Worm (Caenorhabditis elegans): ENCODE measurements around the gene ugt-58.

Gene ugt-58

DNA sequence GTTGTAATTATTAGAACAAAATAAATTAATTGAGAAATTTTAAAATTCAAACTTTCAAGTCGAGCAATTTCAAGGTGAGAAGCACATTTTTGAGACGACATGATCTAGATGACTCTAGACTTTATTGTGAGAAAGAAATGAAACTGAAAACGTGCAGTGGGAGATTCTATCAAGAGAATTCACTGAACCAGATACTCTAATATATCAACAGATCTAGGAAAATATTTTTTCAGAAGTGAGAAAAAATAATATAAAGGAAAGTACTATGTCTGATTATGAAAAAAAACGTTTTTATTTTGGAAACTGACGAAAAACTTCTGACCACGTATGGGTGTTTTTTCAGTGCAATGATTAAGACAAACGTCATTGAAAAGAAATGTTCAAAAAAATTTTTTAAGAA lies 45.9 kb downstream of the ugt-58 start, which contains the start of gene sra-3:
sra-3 (minus strand) TSS at position 101 of the 400 bp plus-strand sequence.
- no peak for TF ChIP-seq ztf-11 (tag; optimal IDR thresholded peaks at IDR 0.05)
- no peak for TF ChIP-seq C34F6.9 (tag; optimal IDR thresholded peaks at IDR 0.05)
- no peak for TF ChIP-seq nhr-23 (tag; optimal IDR thresholded peaks at IDR 0.05)
- TF ChIP-seq nhr-10 (tag; optimal IDR thresholded peaks at IDR 0.05) = no peak
- TF ChIP-seq nhr-237 (tag; optimal IDR thresholded peaks at IDR 0.05) = no peak
- TF ChIP-seq F13H6.1 (tag; optimal IDR thresholded peaks at IDR 0.05) = no peak
- no peak for TF ChIP-seq nhr-11 (tag; optimal IDR thresholded peaks at IDR 0.05)
- TF ChIP-seq mdl-1 (tag; optimal IDR thresholded peaks at IDR 0.05) = no peak
- TF ChIP-seq dmd-4 (tag; optimal IDR thresholded peaks at IDR 0.05) = no peak
- TF ChIP-seq ztf-4 (tag; optimal IDR thresholded peaks at IDR 0.05) = no peak
- TF ChIP-seq sma-9 (GFP tag; optimal IDR thresholded peaks at IDR 0.05) = no peak
- no peak for TF ChIP-seq sma-9 (tag; optimal IDR thresholded peaks at IDR 0.05)
- TF ChIP-seq nhr-25 (tag; optimal IDR thresholded peaks at IDR 0.05) = no peak

ce11 chrII:9537429-9537828 lies 49.2 kb downstream of the ugt-58 start, which contains the start of gene sra-8:
Gene sra-8 (plus strand): TSS chrII:9537729.
- TF ChIP-seq ceh-82 (tag; optimal IDR thresholded peaks at IDR 0.05) (no peak), lsy-2 (tag; optimal IDR thresholded peaks at IDR 0.05) (no peak)

Data from whole organism, L2 larva.